Worm (Caenorhabditis elegans) whole organism, late embryonic: Measurements from ENCODE around the gene F16H6.8.

Source experiments
- C38D4.7 ChIP-seq: fragments of 200-800 bp; sonication (Bioruptor generic); optimal IDR thresholded peaks from 2 replicates; lab custom pipeline; 2018; ENCODE audit warnings: mild to moderate bottlenecking, missing genetic modification characterization, moderate library complexity, missing compliant biosample characterization
- K02D7.2 ChIP-seq: sonication (generic microtip); optimal IDR thresholded peaks from 2 replicates; lab custom pipeline; 2017; ENCODE audit warnings: mild to moderate bottlenecking, missing genetic modification characterization, missing compliant biosample characterization
- T23F11.4 ChIP-seq: fragments of 200-800 bp; sonication (Bioruptor generic); optimal IDR thresholded peaks from 2 replicates; lab custom pipeline; 2018; ENCODE audit warnings: mild to moderate bottlenecking, missing genetic modification characterization, missing compliant biosample characterization
- ahr-1 ChIP-seq: sonication (generic microtip); optimal IDR thresholded peaks from 2 replicates; lab custom pipeline; 2016; ENCODE audit warnings: missing genetic modification characterization, missing compliant biosample characterization
- ceh-22 ChIP-seq: sonication (generic microtip); optimal IDR thresholded peaks from 2 replicates; lab custom pipeline; 2017; ENCODE audit warnings: missing biosample characterization, missing genetic modification characterization
- ceh-24 ChIP-seq: sonication (generic microtip); optimal IDR thresholded peaks from 2 replicates; lab custom pipeline; 2016; ENCODE audit warnings: mild to moderate bottlenecking, missing genetic modification characterization, missing compliant biosample characterization
- ceh-30 ChIP-seq: fragments of 150-350 bp; optimal IDR thresholded peaks from 2 replicates; lab custom pipeline; 2014; ENCODE audit warnings: missing biosample characterization, missing genetic modification characterization
- ceh-34 ChIP-seq: sonication (generic microtip); optimal IDR thresholded peaks from 2 replicates; lab custom pipeline; 2016; ENCODE audit warnings: mild to moderate bottlenecking, missing genetic modification characterization, missing compliant biosample characterization
- ceh-6 ChIP-seq: fragments of 200-800 bp; sonication (Bioruptor generic); optimal IDR thresholded peaks from 2 replicates; lab custom pipeline; 2018; ENCODE audit warnings: mild to moderate bottlenecking, missing genetic modification characterization, missing compliant biosample characterization
- ceh-9 ChIP-seq: sonication (generic microtip); optimal IDR thresholded peaks from 2 replicates; lab custom pipeline; 2016; ENCODE audit warnings: mild to moderate bottlenecking, missing genetic modification characterization, inconsistent platforms, missing compliant biosample characterization
- dmd-4 ChIP-seq: sonication (generic microtip); optimal IDR thresholded peaks from 2 replicates; lab custom pipeline; 2016; ENCODE audit warnings: borderline replicate concordance, missing genetic modification characterization, missing compliant biosample characterization
- elt-2 ChIP-seq: sonication (generic microtip); optimal IDR thresholded peaks from 2 replicates; lab custom pipeline; 2016; ENCODE audit warnings: missing genetic modification reagents, missing genetic modification characterization, missing compliant biosample characterization
- eyg-1 ChIP-seq: sonication (generic microtip); optimal IDR thresholded peaks from 2 replicates; lab custom pipeline; 2016; ENCODE audit warnings: missing genotype, missing genetic modification characterization, missing compliant biosample characterization
- fax-1 ChIP-seq: sonication (generic microtip); optimal IDR thresholded peaks from 2 replicates; lab custom pipeline; 2016; ENCODE audit warnings: missing genotype, missing genetic modification characterization, missing compliant biosample characterization
- fkh-10 ChIP-seq: fragments of 150-350 bp; optimal IDR thresholded peaks from 2 replicates; lab custom pipeline; 2014; ENCODE audit warnings: missing biosample characterization, missing genetic modification reagents, missing genetic modification characterization
- gmeb-2 ChIP-seq: sonication (generic microtip); optimal IDR thresholded peaks from 2 replicates; lab custom pipeline; 2016; ENCODE audit warnings: missing genetic modification characterization, inconsistent platforms, missing compliant biosample characterization
- hlh-13 ChIP-seq: fragments of 200-800 bp; sonication (Bioruptor generic); optimal IDR thresholded peaks from 2 replicates; lab custom pipeline; 2018; ENCODE audit warnings: mild to moderate bottlenecking, missing genetic modification characterization, missing compliant biosample characterization
- hlh-30 ChIP-seq: sonication (generic microtip); optimal IDR thresholded peaks from 2 replicates; lab custom pipeline; 2017; ENCODE audit warnings: antibody characterized with exemption, missing genetic modification characterization, missing compliant biosample characterization; ENCODE audit not compliant: insufficient read depth
- hlh-8 ChIP-seq: sonication (generic microtip); optimal IDR thresholded peaks from 2 replicates; lab custom pipeline; 2016; ENCODE audit warnings: missing genotype, missing genetic modification characterization, missing compliant biosample characterization
- lim-6 ChIP-seq: sonication (generic microtip); optimal IDR thresholded peaks from 2 replicates; lab custom pipeline; 2016; ENCODE audit warnings: missing genetic modification characterization, missing compliant biosample characterization
- lin-11 ChIP-seq: fragments of 200-800 bp; sonication (Bioruptor generic); optimal IDR thresholded peaks from 2 replicates; lab custom pipeline; 2018; ENCODE audit warnings: mild to moderate bottlenecking, missing genetic modification characterization, missing compliant biosample characterization
- nhr-232 ChIP-seq: sonication (generic microtip); optimal IDR thresholded peaks from 2 replicates; lab custom pipeline; 2016; ENCODE audit warnings: missing genetic modification characterization, missing compliant biosample characterization
- pag-3 ChIP-seq: sonication (generic microtip); optimal IDR thresholded peaks from 2 replicates; lab custom pipeline; 2016; ENCODE audit warnings: missing compliant biosample characterization, missing genetic modification characterization, borderline replicate concordance
- pat-9 ChIP-seq: fragments of 200-800 bp; sonication (Bioruptor generic); optimal IDR thresholded peaks from 2 replicates; lab custom pipeline; 2018; ENCODE audit warnings: mild to moderate bottlenecking, missing genetic modification characterization, moderate library complexity, missing compliant biosample characterization
- pax-1 ChIP-seq: fragments of 150-350 bp; optimal IDR thresholded peaks from 2 replicates; lab custom pipeline; 2014; ENCODE audit warnings: missing biosample characterization, missing genetic modification characterization
- pha-2 ChIP-seq: sonication (generic microtip); optimal IDR thresholded peaks from 2 replicates; lab custom pipeline; 2017; ENCODE audit warnings: mild to moderate bottlenecking, missing genetic modification characterization, missing compliant biosample characterization
- tbx-7 ChIP-seq: sonication (generic microtip); optimal IDR thresholded peaks from 2 replicates; lab custom pipeline; 2016; ENCODE audit warnings: missing genotype, missing genetic modification characterization, missing compliant biosample characterization
- ttx-3 ChIP-seq: sonication (generic microtip); optimal IDR thresholded peaks from 2 replicates; lab custom pipeline; 2016; ENCODE audit warnings: missing genetic modification reagents, missing genetic modification characterization, missing compliant biosample characterization
- unc-3 ChIP-seq, 2 experiments: fragments of 200-800 bp in 1 of 2; sonication (Bioruptor generic) in 1 of 2; sonication (generic microtip) in 1 of 2; conservative IDR thresholded peaks in 1 of 2; optimal IDR thresholded peaks in 1 of 2; 2 replicates each; pipeline versions ENCODE4 v1.3.6 to Lab custom; 2016 to 2022; ENCODE audit warnings: missing compliant biosample characterization in 2 of 2, missing genetic modification characterization in 2 of 2, missing genetic modification reagents in 1 of 2
- unc-42 ChIP-seq: sonication (generic microtip); optimal IDR thresholded peaks from 2 replicates; lab custom pipeline; 2016; ENCODE audit warnings: missing genotype, missing genetic modification characterization, missing compliant biosample characterization
- unc-86 ChIP-seq: sonication (generic microtip); optimal IDR thresholded peaks from 2 replicates; lab custom pipeline; 2016; ENCODE audit warnings: missing genetic modification characterization, missing compliant biosample characterization
- zip-5 ChIP-seq: sonication (generic microtip); optimal IDR thresholded peaks from 2 replicates; lab custom pipeline; 2016; ENCODE audit warnings: missing genetic modification characterization, missing compliant biosample characterization
- ztf-16 ChIP-seq: sonication (generic microtip); optimal IDR thresholded peaks from 2 replicates; lab custom pipeline; 2017; ENCODE audit warnings: missing genetic modification characterization, missing compliant biosample characterization

The F16H6.8 gene

DNA sequence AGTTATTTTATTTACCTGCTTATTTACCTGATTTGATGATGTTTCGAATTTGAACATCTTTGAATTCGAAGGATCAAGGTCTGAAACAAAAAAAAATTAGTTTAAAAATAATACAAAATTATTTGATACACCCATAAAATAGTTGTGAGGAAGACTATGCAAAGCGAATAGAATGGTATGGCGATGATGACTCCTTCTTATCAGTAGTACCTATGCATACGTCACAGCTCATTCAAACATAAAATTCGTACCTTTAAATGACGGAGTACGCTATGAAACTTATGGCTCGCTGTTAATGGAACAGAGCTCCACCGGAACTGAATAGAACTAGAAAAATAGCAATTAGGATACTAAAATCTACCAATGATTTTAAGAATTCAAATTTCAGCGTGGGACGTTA is 36.2 kb upstream of the F16H6.8 start, which contains the start of gene R10E8.1:
R10E8.1 (minus strand) TSS at position 178 of the 400 bp plus-strand sequence.
- TF ChIP-seq ahr-1 (tag; lab: Kevin White, UChicago): no peak
- peak; percentile 13 for TF ChIP-seq elt-2 (tag; lab: Kevin White, UChicago)
- TF ChIP-seq pha-2: no peak
- TF ChIP-seq tbx-7: no peak
- no peak for TF ChIP-seq C38D4.7 (GFP tag; lab: Kevin White, UChicago)

ce11 chrV:18246077-18246476 is 30.0 kb upstream of the F16H6.8 start:
- peak; percentile 7 for TF ChIP-seq elt-2 (tag; lab: Kevin White, UChicago)
- TF ChIP-seq lim-6 (tag; lab: Kevin White, UChicago): no peak
- no peak for TF ChIP-seq fax-1 (tag; lab: Kevin White, UChicago)
- TF ChIP-seq, all 69 proteins: peak for 1

- TF ChIP-seq ceh-24 (tag; lab: Kevin White, UChicago): no peak
- TF ChIP-seq hlh-8 (tag; lab: Kevin White, UChicago): no peak
- no peak for TF ChIP-seq ztf-16 (tag; lab: Kevin White, UChicago)
- no peak for TF ChIP-seq pat-9 (tag; lab: Kevin White, UChicago)
- TF ChIP-seq ceh-22 (tag; lab: Kevin White, UChicago): no peak
These were observed 28.3 kb upstream of the F16H6.8 start for ce11 chrV:18244408-18244807.

- no peak for TF ChIP-seq ceh-6 (GFP tag; lab: Kevin White, UChicago)
- no peak for TF ChIP-seq lin-11
- no peak for TF ChIP-seq unc-3 (GFP tag; conservative IDR thresholded peaks at IDR 0.05; lab: Robert Waterston, UW)
- TF ChIP-seq unc-3 (tag; optimal IDR thresholded peaks at IDR 0.05; lab: Kevin White, UChicago): no peak
- TF ChIP-seq pax-1 (tag; lab: Kevin White, UChicago): no peak
- TF ChIP-seq unc-86 (tag; lab: Kevin White, UChicago): no peak
- TF ChIP-seq zip-5 (tag; lab: Kevin White, UChicago): no peak
- TF ChIP-seq ttx-3 (tag; lab: Kevin White, UChicago): no peak
- TF ChIP-seq ceh-22 (tag; lab: Kevin White, UChicago): no peak
- no peak for TF ChIP-seq lim-6 (tag; lab: Kevin White, UChicago)
- no peak for TF ChIP-seq unc-42 (tag; lab: Kevin White, UChicago)
- TF ChIP-seq T23F11.4 (GFP tag; lab: Kevin White, UChicago): no peak
- no peak for TF ChIP-seq fkh-10 (GFP tag; lab: Kevin White, UChicago)
These were observed 27.2 kb upstream of the F16H6.8 start for ce11 chrV:18243227-18243626.

ce11 chrV:18241328-18241727 is 25.3 kb upstream of the F16H6.8 start, which contains the start of gene R10E8.8:
Gene R10E8.8, minus strand, starts transcription at chrV:18241670.
- TF ChIP-seq eyg-1 (tag; lab: Kevin White, UChicago) (no peak), gmeb-2 (no peak), unc-86 (tag; lab: Kevin White, UChicago) (no peak), nhr-232 (no peak), ceh-34 (no peak), ceh-30 (tag; lab: Kevin White, UChicago) (no peak)

DNA sequence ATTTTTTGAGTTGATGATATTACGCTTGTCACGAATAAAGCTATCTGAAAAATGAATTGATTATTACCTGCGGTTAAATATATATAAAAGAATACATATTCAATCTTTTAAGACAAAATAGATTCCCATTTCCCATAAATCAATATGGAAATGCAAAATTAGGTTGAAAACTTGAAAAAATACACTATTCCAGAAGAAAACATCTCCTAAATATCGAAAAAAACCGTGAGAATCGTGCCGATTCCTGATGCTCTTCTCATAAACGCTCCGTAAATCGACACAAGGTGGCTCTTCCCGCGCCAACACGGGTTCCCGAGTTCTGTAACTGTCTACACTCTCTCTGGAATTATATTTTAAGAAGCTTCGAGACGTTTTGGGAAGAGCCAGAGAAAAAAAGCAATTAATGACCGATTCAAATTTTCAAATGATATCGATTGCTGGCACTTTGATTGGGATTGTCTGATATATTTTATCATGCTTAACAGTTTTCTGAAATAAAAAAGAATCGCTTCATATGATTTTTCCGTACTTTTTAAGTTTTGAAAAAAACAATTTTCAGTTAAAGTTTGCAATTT is 20.7 kb upstream of the F16H6.8 start, which contains the start of gene R10E8.3:
R10E8.3 (minus strand) TSS at position 51 of the 575 bp plus-strand sequence.
- TF ChIP-seq ceh-9 (tag; lab: Kevin White, UChicago): no peak
- TF ChIP-seq dmd-4: no peak
- no peak for TF ChIP-seq hlh-30 (tag; lab: Kevin White, UChicago)
- TF ChIP-seq K02D7.2: no peak
- TF ChIP-seq hlh-13 (GFP tag; lab: Kevin White, UChicago): no peak
- TF ChIP-seq pha-2: no peak
- no peak for TF ChIP-seq pag-3
- TF ChIP-seq, all 69 proteins: peak for 0
